Fruit fly (Drosophila melanogaster): ENCODE measurements around the gene CG15743.

DNA sequence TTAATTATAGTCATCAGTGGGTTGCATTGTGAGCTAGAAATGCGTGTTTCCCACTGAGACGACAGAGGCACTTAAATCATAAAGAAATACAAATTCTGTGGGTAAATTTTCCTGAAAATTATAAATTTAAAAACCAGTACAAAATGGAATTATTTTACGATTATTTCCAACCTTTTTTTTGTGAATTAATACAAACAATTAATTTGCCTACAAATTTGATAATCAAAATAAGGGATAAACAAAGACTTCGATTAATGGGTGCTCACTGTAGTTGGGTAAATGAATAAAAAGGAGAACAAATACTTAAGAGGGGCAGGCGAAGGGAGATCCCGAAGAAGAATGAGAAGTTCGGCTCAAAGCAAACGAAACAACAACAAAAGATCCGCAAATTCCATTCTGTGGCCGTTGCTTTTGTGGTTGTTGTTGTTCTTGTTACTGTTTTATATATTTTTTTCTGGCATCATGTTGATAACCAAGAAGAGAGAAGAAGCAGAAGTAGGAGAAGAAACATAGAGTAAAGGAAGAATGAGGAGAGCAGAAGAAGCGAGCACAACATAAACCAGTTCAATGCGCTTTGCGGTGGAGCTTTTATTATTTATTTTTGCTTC is 1.5 kb upstream of the CG15743 start:
- TF ChIP-seq ttk (GFP tag; IDR thresholded peaks at IDR 0.05) (no peak), sqz (GFP tag; optimal IDR thresholded peaks at IDR 0.05) (no peak), az2 (GFP tag; optimal IDR thresholded peaks at IDR 0.05) (no peak), Ravus (GFP tag; IDR thresholded peaks at IDR 0.05) (no peak), Fer2 (tag; optimal IDR thresholded peaks at IDR 0.05) (no peak), Hr78 (GFP tag; optimal IDR thresholded peaks at IDR 0.05) (no peak), CG14441 (GFP tag; IDR thresholded peaks at IDR 0.05) (no peak), CkIIα-i1 (GFP tag; IDR thresholded peaks at IDR 0.05) (no peak), sisA (GFP tag; IDR thresholded peaks at IDR 0.05) (no peak), CG6272 (GFP tag; IDR thresholded peaks at IDR 0.05) (no peak), CG6813 (GFP tag; optimal IDR thresholded peaks at IDR 0.05) (no peak)

All from whole organism, embryonic.